Worm (Caenorhabditis elegans): ENCODE measurements around the gene T19C3.7.

- peak in 1 of 2 experiments; percentile 57 for TF ChIP-seq unc-62 (GFP tag; optimal IDR thresholded peaks at IDR 0.05 in 1 of 2)
- TF ChIP-seq unc-62 (tag; optimal IDR thresholded peaks at IDR 0.05): no peak
- no peak for TF ChIP-seq gei-8 (GFP tag; optimal IDR thresholded peaks at IDR 0.05)
- no peak for TF ChIP-seq ztf-7 (tag; optimal IDR thresholded peaks at IDR 0.05)
- no peak for TF ChIP-seq nhr-102 (tag; optimal IDR thresholded peaks at IDR 0.05)
- no peak for TF ChIP-seq egl-27 (tag; optimal IDR thresholded peaks at IDR 0.05)
- no peak for TF ChIP-seq mdl-1 (tag; optimal IDR thresholded peaks at IDR 0.05)
- TF ChIP-seq lin-39 (tag; optimal IDR thresholded peaks at IDR 0.05): no peak
- TF ChIP-seq ceh-32 (tag; optimal IDR thresholded peaks at IDR 0.05; ENCODE audit: poor library complexity): no peak
- TF ChIP-seq nhr-10 (tag; optimal IDR thresholded peaks at IDR 0.05): no peak
- TF ChIP-seq daf-16 (GFP tag; optimal IDR thresholded peaks at IDR 0.05): no peak
- TF ChIP-seq daf-16 (tag; optimal IDR thresholded peaks at IDR 0.05): no peak
- no peak for TF ChIP-seq hlh-11 (tag; optimal IDR thresholded peaks at IDR 0.05)
- TF ChIP-seq zag-1 (tag; optimal IDR thresholded peaks at IDR 0.05): no peak
- no peak for TF ChIP-seq lsy-2 (tag; optimal IDR thresholded peaks at IDR 0.05)
- no peak for TF ChIP-seq T26A8.4 (GFP tag; IDR thresholded peaks at IDR 0.05)
Observed at ce11 chrIII:644660-645059, 8.7 kb upstream of the T19C3.7 start.

All from whole organism, L4 larva.